Fruit fly (Drosophila melanogaster) whole organism, embryonic: ENCODE data around the gene CG32305.

Source experiments
- Aef1 ChIP-seq: fragments of 200-800 bp; sonication (Bioruptor generic); IDR thresholded peaks from 3 replicates; pipeline ENCODE4 v1.3.6; 2022; ENCODE audit warnings: missing biosample characterization, missing genetic modification characterization
- B-H2 ChIP-seq: fragments of 200-800 bp; sonication (Bioruptor generic); optimal IDR thresholded peaks from 2 replicates; lab custom pipeline; 2018; ENCODE audit warnings: missing biosample characterization, mild to moderate bottlenecking, missing genetic modification characterization
- CG13287 ChIP-seq: fragments of 200-800 bp; sonication (Bioruptor generic); IDR thresholded peaks from 2 replicates; pipeline ENCODE4 v1.3.6; 2022; ENCODE audit warnings: missing biosample characterization, missing genetic modification characterization; ENCODE audit not compliant: partially characterized antibody
- CG13424 ChIP-seq: fragments of 200-800 bp; sonication (Bioruptor generic); optimal IDR thresholded peaks from 2 replicates; lab custom pipeline; 2019; ENCODE audit warnings: missing biosample characterization, mild to moderate bottlenecking, missing genetic modification characterization, moderate library complexity
- CG14667 ChIP-seq: fragments of 200-800 bp; sonication (Bioruptor generic); IDR thresholded peaks from 2 replicates; pipeline ENCODE4 v1.3.6; 2022; ENCODE audit warnings: missing biosample characterization, missing genetic modification characterization
- CG15269 ChIP-seq: fragments of 200-800 bp; sonication (Bioruptor generic); optimal IDR thresholded peaks from 2 replicates; lab custom pipeline; 2018; ENCODE audit warnings: missing biosample characterization, mild to moderate bottlenecking, missing genetic modification characterization, moderate library complexity
- CG17328 ChIP-seq: fragments of 200-800 bp; sonication (Bioruptor generic); IDR thresholded peaks from 2 replicates; pipeline ENCODE4 v1.3.6; 2022; ENCODE audit warnings: missing biosample characterization, missing genetic modification characterization
- CG2116 ChIP-seq: fragments of 200-800 bp; sonication (Bioruptor generic); optimal IDR thresholded peaks from 3 replicates; lab custom pipeline; 2018; ENCODE audit warnings: missing biosample characterization, mild to moderate bottlenecking, missing genetic modification characterization
- CG31365 ChIP-seq: fragments of 200-800 bp; sonication (Bioruptor generic); optimal IDR thresholded peaks from 2 replicates; lab custom pipeline; 2018; ENCODE audit warnings: missing biosample characterization, mild to moderate bottlenecking, missing genetic modification characterization
- CG4282 ChIP-seq: fragments of 200-800 bp; sonication (Bioruptor generic); optimal IDR thresholded peaks from 2 replicates; lab custom pipeline; 2016; ENCODE audit warnings: missing biosample characterization, missing genetic modification characterization
- CG4820 ChIP-seq: fragments of 200-800 bp; sonication (Bioruptor generic); optimal IDR thresholded peaks from 3 replicates; lab custom pipeline; 2016; ENCODE audit warnings: missing biosample characterization, missing genetic modification characterization
- CG7786 ChIP-seq: fragments of 200-800 bp; sonication (Bioruptor generic); optimal IDR thresholded peaks from 2 replicates; lab custom pipeline; 2016; ENCODE audit warnings: missing biosample characterization, missing genetic modification characterization
- CG9797 ChIP-seq: fragments of 200-800 bp; sonication (Bioruptor generic); optimal IDR thresholded peaks from 3 replicates; lab custom pipeline; 2018; ENCODE audit warnings: missing biosample characterization, mild to moderate bottlenecking, missing genetic modification characterization
- Chrac-16 ChIP-seq: fragments of 200-800 bp; sonication (Bioruptor generic); optimal IDR thresholded peaks from 3 replicates; lab custom pipeline; 2016; ENCODE audit warnings: missing biosample characterization, missing genetic modification characterization
- CkIIα-i1 ChIP-seq: fragments of 200-800 bp; sonication (Bioruptor generic); IDR thresholded peaks from 2 replicates; pipeline ENCODE4 v1.3.6; 2022; ENCODE audit warnings: missing biosample characterization, missing genetic modification characterization
- Dp ChIP-seq: fragments of 200-800 bp; sonication (Bioruptor generic); optimal IDR thresholded peaks from 2 replicates; lab custom pipeline; 2018; ENCODE audit warnings: missing biosample characterization, mild to moderate bottlenecking, missing genetic modification characterization, moderate library complexity
- Dref ChIP-seq: fragments of 200-800 bp; sonication (Bioruptor generic); IDR thresholded peaks from 2 replicates; pipeline ENCODE4 v1.3.6; 2022; ENCODE audit warnings: missing biosample characterization, missing genetic modification characterization
- GATAe ChIP-seq: fragments of 200-800 bp; sonication (Bioruptor generic); conservative IDR thresholded peaks from 2 replicates; pipeline ENCODE4 v1.3.6; 2022; ENCODE audit warnings: missing biosample characterization, missing genetic modification characterization
- H15 ChIP-seq: fragments of 200-800 bp; sonication (Bioruptor generic); IDR thresholded peaks from 3 replicates; pipeline ENCODE4 v1.3.6; 2022; ENCODE audit warnings: missing biosample characterization, missing genetic modification characterization
- HLH3B ChIP-seq: fragments of 200-800 bp; sonication (Bioruptor generic); IDR thresholded peaks from 2 replicates; pipeline ENCODE4 v1.3.6; 2022; ENCODE audit warnings: missing biosample characterization, missing genetic modification characterization
- HLH4C ChIP-seq: fragments of 200-800 bp; sonication (Bioruptor generic); IDR thresholded peaks from 3 replicates; pipeline ENCODE4 v1.3.6; 2022; ENCODE audit warnings: missing biosample characterization, missing genetic modification characterization; ENCODE audit not compliant: partially characterized antibody
- Hr39 ChIP-seq: fragments of >200 bp; optimal IDR thresholded peaks from 2 replicates; lab custom pipeline; 2017
- MTF-1 ChIP-seq: fragments of 200-800 bp; sonication (Bioruptor generic); optimal IDR thresholded peaks from 2 replicates; lab custom pipeline; 2018; ENCODE audit warnings: missing biosample characterization, mild to moderate bottlenecking, missing genetic modification characterization, borderline replicate concordance
- Mad ChIP-seq: fragments of 200-800 bp; sonication (Bioruptor generic); optimal IDR thresholded peaks from 2 replicates; lab custom pipeline; 2016; ENCODE audit warnings: missing biosample characterization, missing genetic modification characterization
- NC2β ChIP-seq: fragments of 200-800 bp; sonication (Bioruptor generic); optimal IDR thresholded peaks from 2 replicates; lab custom pipeline; 2016; ENCODE audit warnings: missing biosample characterization, missing genetic modification characterization
- NFAT ChIP-seq: fragments of 200-800 bp; sonication (Bioruptor generic); IDR thresholded peaks from 2 replicates; pipeline ENCODE4 v1.3.6; 2022; ENCODE audit warnings: missing biosample characterization, missing genetic modification characterization
- Nf-YC ChIP-seq: fragments of 200-800 bp; optimal IDR thresholded peaks from 3 replicates; lab custom pipeline; 2019; ENCODE audit warnings: missing biosample characterization, mild to moderate bottlenecking, missing genetic modification characterization, moderate library complexity
- Optix ChIP-seq: fragments of 200-800 bp; sonication (Bioruptor generic); IDR thresholded peaks from 3 replicates; pipeline ENCODE4 v1.3.6; 2022; ENCODE audit warnings: missing biosample characterization, missing genetic modification characterization
- Xrp1 ChIP-seq: fragments of 200-800 bp; sonication (Bioruptor generic); IDR thresholded peaks from 2 replicates; pipeline ENCODE4 v1.3.6; 2022; ENCODE audit warnings: missing biosample characterization, missing genetic modification characterization
- amos ChIP-seq: fragments of 200-800 bp; sonication (Bioruptor generic); IDR thresholded peaks from 2 replicates; pipeline ENCODE4 v1.3.6; 2022; ENCODE audit warnings: missing biosample characterization, missing genetic modification characterization; ENCODE audit not compliant: partially characterized antibody
- az2 ChIP-seq: fragments of 200-800 bp; sonication (Bioruptor generic); optimal IDR thresholded peaks from 3 replicates; lab custom pipeline; 2016; ENCODE audit warnings: missing biosample characterization, missing genetic modification characterization
- bowl ChIP-seq: fragments of 200-800 bp; sonication (Bioruptor generic); IDR thresholded peaks from 2 replicates; pipeline ENCODE4 v1.3.6; 2022; ENCODE audit warnings: missing biosample characterization, missing genetic modification characterization
- cas ChIP-seq: fragments of 200-800 bp; sonication (Bioruptor generic); IDR thresholded peaks from 2 replicates; pipeline ENCODE4 v1.3.6; 2022; ENCODE audit warnings: missing biosample characterization, missing genetic modification characterization
- ci ChIP-seq: fragments of 200-800 bp; sonication (Bioruptor generic); IDR thresholded peaks from 3 replicates; pipeline ENCODE4 v1.3.6; 2022; ENCODE audit warnings: missing biosample characterization, missing genetic modification characterization
- crc ChIP-seq: fragments of 200-800 bp; sonication (Bioruptor generic); optimal IDR thresholded peaks from 2 replicates; lab custom pipeline; 2016; ENCODE audit warnings: missing biosample characterization, missing genetic modification characterization
- dmrt11E ChIP-seq: fragments of 200-800 bp; sonication (Bioruptor generic); optimal IDR thresholded peaks from 3 replicates; lab custom pipeline; 2018; ENCODE audit warnings: missing biosample characterization, mild to moderate bottlenecking, missing genetic modification characterization, moderate library complexity
- emc ChIP-seq: fragments of 200-800 bp; sonication (Bioruptor generic); optimal IDR thresholded peaks from 2 replicates; lab custom pipeline; 2016; ENCODE audit warnings: missing biosample characterization, missing genetic modification characterization
- fu2 ChIP-seq: fragments of 200-800 bp; sonication (Bioruptor generic); optimal IDR thresholded peaks from 2 replicates; lab custom pipeline; 2016; ENCODE audit warnings: missing biosample characterization, missing genetic modification characterization
- grn ChIP-seq: fragments of 200-800 bp; sonication (Bioruptor generic); optimal IDR thresholded peaks from 3 replicates; lab custom pipeline; 2017; ENCODE audit warnings: missing biosample characterization, missing genetic modification characterization
- ham ChIP-seq: fragments of 200-800 bp; sonication (Bioruptor generic); IDR thresholded peaks from 2 replicates; pipeline ENCODE4 v1.3.6; 2022; ENCODE audit warnings: missing biosample characterization, missing genetic modification characterization
- lab ChIP-seq: fragments of 200-800 bp; sonication (Bioruptor generic); optimal IDR thresholded peaks from 3 replicates; lab custom pipeline; 2017; ENCODE audit warnings: missing biosample characterization, missing genetic modification characterization, mild to moderate bottlenecking, moderate library complexity, missing genetic modification reagents
- mam ChIP-seq: fragments of 200-800 bp; sonication (Bioruptor generic); optimal IDR thresholded peaks from 3 replicates; lab custom pipeline; 2016; ENCODE audit warnings: missing biosample characterization, missing genetic modification characterization
- mld ChIP-seq: fragments of 200-800 bp; sonication (Bioruptor generic); IDR thresholded peaks from 3 replicates; pipeline ENCODE4 v1.3.6; 2022; ENCODE audit warnings: missing biosample characterization, missing genetic modification characterization; ENCODE audit not compliant: partially characterized antibody
- nerfin-1 ChIP-seq: fragments of 200-800 bp; sonication (Bioruptor generic); optimal IDR thresholded peaks from 3 replicates; lab custom pipeline; 2019; ENCODE audit warnings: missing biosample characterization, mild to moderate bottlenecking, missing genetic modification characterization, moderate library complexity
- pfk ChIP-seq: fragments of 200-800 bp; sonication (Bioruptor generic); optimal IDR thresholded peaks from 2 replicates; lab custom pipeline; 2018; ENCODE audit warnings: missing biosample characterization, mild to moderate bottlenecking, missing genetic modification characterization, moderate library complexity
- schlank ChIP-seq: fragments of 200-800 bp; sonication (Bioruptor generic); optimal IDR thresholded peaks from 2 replicates; lab custom pipeline; 2018; ENCODE audit warnings: missing biosample characterization, mild to moderate bottlenecking, missing genetic modification characterization
- ssp ChIP-seq: fragments of 200-800 bp; sonication (Bioruptor generic); IDR thresholded peaks from 2 replicates; pipeline ENCODE4 v1.3.6; 2022; ENCODE audit warnings: missing biosample characterization, missing genetic modification characterization
- wdn ChIP-seq: fragments of 200-800 bp; sonication (Bioruptor generic); IDR thresholded peaks from 2 replicates; pipeline ENCODE4 v1.3.6; 2022; ENCODE audit warnings: missing biosample characterization, missing genetic modification characterization
- zen2 ChIP-seq: fragments of 200-800 bp; sonication (Bioruptor generic); IDR thresholded peaks from 3 replicates; pipeline ENCODE4 v1.3.6; 2022; ENCODE audit warnings: missing biosample characterization, missing genetic modification characterization; ENCODE audit not compliant: partially characterized antibody
- zfh1 ChIP-seq: fragments of 200-800 bp; sonication (Bioruptor generic); IDR thresholded peaks from 3 replicates; pipeline ENCODE4 v1.3.6; 2022; ENCODE audit warnings: missing biosample characterization, missing genetic modification characterization

CG32305 gene

dm6 chr3L:2265692-2266444, 17.4 kb downstream of the CG32305 start, which contains the start of the genes ecd and CG13806 (continued):
- no peak for TF ChIP-seq GATAe (GFP tag; lab: Robert Waterston, UW)
- TF ChIP-seq ci: peak; percentile 47; the same call in 1 of the 3 replicates
- TF ChIP-seq HLH3B (GFP tag; lab: Robert Waterston, UW): no peak
- no peak for TF ChIP-seq CG15269 (tag; lab: Kevin White, UChicago)
- TF ChIP-seq CG2116 (GFP tag; lab: Kevin White, UChicago): peak; percentile 49
- peak; percentile 98 for TF ChIP-seq amos (GFP tag; lab: Robert Waterston, UW)
- TF ChIP-seq cas (GFP tag; lab: Robert Waterston, UW): no peak; the same call in 1 of the 2 replicates
- peak; percentile 50 for TF ChIP-seq CG9797 (GFP tag; lab: Kevin White, UChicago)
- no peak for TF ChIP-seq pfk (GFP tag; lab: Kevin White, UChicago)
- no peak for TF ChIP-seq H15 (GFP tag; lab: Robert Waterston, UW)
- peak; percentile 30 for TF ChIP-seq Dp (GFP tag; lab: Kevin White, UChicago)
- TF ChIP-seq Dref (GFP tag; lab: Robert Waterston, UW): peak; percentile 49
- peak; percentile 14 for TF ChIP-seq CG31365 (tag; lab: Kevin White, UChicago)
- no peak for TF ChIP-seq ham (GFP tag; lab: Robert Waterston, UW)
- no peak for TF ChIP-seq Nf-YC (tag; lab: Kevin White, UChicago)
- no peak for TF ChIP-seq CG17328 (GFP tag; lab: Robert Waterston, UW)
- TF ChIP-seq Xrp1 (GFP tag; lab: Robert Waterston, UW): peak; percentile 55; the same call in 1 of the 2 replicates
- peak; percentile 44; the same call in 1 of the 2 replicates for TF ChIP-seq wdn (GFP tag; lab: Robert Waterston, UW)
- TF ChIP-seq Hr39: no peak
- peak; percentile 89 for TF ChIP-seq ssp (GFP tag; lab: Robert Waterston, UW)
- peak; percentile 94 for TF ChIP-seq CG13287 (GFP tag; lab: Robert Waterston, UW)
- peak; percentile 67 for TF ChIP-seq zfh1
- TF ChIP-seq CG7786 (GFP tag; lab: Kevin White, UChicago): peak; percentile 46
- no peak for TF ChIP-seq crc (GFP tag; lab: Kevin White, UChicago)
- TF ChIP-seq fu2 (GFP tag; lab: Kevin White, UChicago): peak; percentile 21
- TF ChIP-seq mld (GFP tag; lab: Robert Waterston, UW): peak; percentile 96
- no peak for TF ChIP-seq MTF-1 (GFP tag; lab: Kevin White, UChicago)
- TF ChIP-seq az2 (GFP tag; lab: Kevin White, UChicago): no peak
- TF ChIP-seq Optix (GFP tag; lab: Robert Waterston, UW): no peak
- no peak for TF ChIP-seq CG4282 (GFP tag; lab: Kevin White, UChicago)
- TF ChIP-seq CkIIα-i1: no peak
- no peak for TF ChIP-seq bowl
- TF ChIP-seq emc (GFP tag; lab: Kevin White, UChicago): peak; percentile 54
- peak; percentile 96 for TF ChIP-seq nerfin-1 (tag; lab: Kevin White, UChicago)
- TF ChIP-seq zen2: peak; percentile 87
- TF ChIP-seq NFAT (GFP tag; lab: Robert Waterston, UW): peak; percentile 80
- peak; percentile 21 for TF ChIP-seq Mad
- TF ChIP-seq CG13424 (tag; lab: Kevin White, UChicago): peak; percentile 28
- no peak for TF ChIP-seq CG4820 (GFP tag; lab: Kevin White, UChicago)
- TF ChIP-seq B-H2 (GFP tag; lab: Kevin White, UChicago): no peak
- TF ChIP-seq NC2β (GFP tag; lab: Kevin White, UChicago): peak; percentile 11
- no peak for TF ChIP-seq lab (GFP tag; lab: Kevin White, UChicago)
- TF ChIP-seq CG14667 (GFP tag; lab: Robert Waterston, UW): 0 out of 2 replicates have a peak, but pooled peaks have one; percentile 25
- TF ChIP-seq HLH4C (GFP tag; lab: Robert Waterston, UW): peak; percentile 85
- no peak for TF ChIP-seq schlank (tag; lab: Kevin White, UChicago)
- TF ChIP-seq mam: peak; percentile 66
- TF ChIP-seq Aef1: no peak
- peak; percentile 71 for TF ChIP-seq grn
- peak; percentile 49 for TF ChIP-seq Chrac-16 (GFP tag; lab: Kevin White, UChicago)
- TF ChIP-seq dmrt11E (tag; lab: Kevin White, UChicago): peak; percentile 3
